Fruit fly (Drosophila melanogaster) whole organism, embryonic: Measurements from ENCODE around the gene Zwilch.

Experiments used
- Abd-B ChIP-seq: fragments of 200-800 bp; sonication (Bioruptor generic); optimal IDR thresholded peaks from 2 replicates; lab custom pipeline; 2018; ENCODE audit warnings: missing biosample characterization, mild to moderate bottlenecking, missing genetic modification characterization, moderate library complexity
- B-H1 ChIP-seq: fragments of 200-800 bp; sonication (Bioruptor generic); IDR thresholded peaks from 3 replicates; pipeline ENCODE4 v1.3.6; 2022; ENCODE audit warnings: missing biosample characterization, missing genetic modification characterization
- Bdp1 ChIP-seq: fragments of 200-800 bp; sonication (Bioruptor generic); optimal IDR thresholded peaks from 3 replicates; lab custom pipeline; 2016; ENCODE audit warnings: missing biosample characterization, missing genetic modification characterization
- CG12155 ChIP-seq: fragments of 200-800 bp; sonication (Bioruptor generic); optimal IDR thresholded peaks from 3 replicates; lab custom pipeline; 2016; ENCODE audit warnings: missing biosample characterization, missing genetic modification characterization
- CG12219 ChIP-seq: fragments of 200-800 bp; sonication (Bioruptor generic); optimal IDR thresholded peaks from 3 replicates; lab custom pipeline; 2018; ENCODE audit warnings: missing biosample characterization, mild to moderate bottlenecking, missing genetic modification characterization
- CG12391 ChIP-seq: fragments of 200-800 bp; sonication (Bioruptor generic); optimal IDR thresholded peaks from 3 replicates; lab custom pipeline; 2018; ENCODE audit warnings: missing biosample characterization, mild to moderate bottlenecking, missing genetic modification characterization, moderate library complexity
- CG13123 ChIP-seq: fragments of 200-800 bp; sonication (Bioruptor generic); optimal IDR thresholded peaks from 2 replicates; lab custom pipeline; 2016; ENCODE audit warnings: missing biosample characterization, missing genetic modification characterization
- CG15514 ChIP-seq: fragments of 200-800 bp; sonication (Bioruptor generic); optimal IDR thresholded peaks from 3 replicates; lab custom pipeline; 2017; ENCODE audit warnings: missing biosample characterization, missing genetic modification characterization, mild to moderate bottlenecking, moderate library complexity, missing genetic modification reagents
- CG17802 ChIP-seq: fragments of 200-800 bp; sonication (Bioruptor generic); optimal IDR thresholded peaks from 2 replicates; lab custom pipeline; 2018; ENCODE audit warnings: missing biosample characterization, mild to moderate bottlenecking, missing genetic modification characterization, moderate library complexity
- CG18011 ChIP-seq: fragments of 200-800 bp; sonication (Bioruptor generic); optimal IDR thresholded peaks from 2 replicates; lab custom pipeline; 2017; ENCODE audit warnings: missing biosample characterization, missing genetic modification characterization, mild to moderate bottlenecking, moderate library complexity, missing genotype
- CG2116 ChIP-seq: fragments of 200-800 bp; sonication (Bioruptor generic); optimal IDR thresholded peaks from 3 replicates; lab custom pipeline; 2018; ENCODE audit warnings: missing biosample characterization, mild to moderate bottlenecking, missing genetic modification characterization
- CG2120 ChIP-seq: fragments of 200-800 bp; sonication (Bioruptor generic); optimal IDR thresholded peaks from 3 replicates; lab custom pipeline; 2016; ENCODE audit warnings: missing biosample characterization, missing genetic modification characterization
- CG31224 ChIP-seq: fragments of 200-800 bp; sonication (Bioruptor generic); IDR thresholded peaks from 2 replicates; pipeline ENCODE4 v1.3.6; 2022; ENCODE audit warnings: missing biosample characterization, missing genetic modification characterization
- CG31388 ChIP-seq: fragments of 200-800 bp; sonication (Bioruptor generic); optimal IDR thresholded peaks from 2 replicates; lab custom pipeline; 2016; ENCODE audit warnings: missing biosample characterization, missing genetic modification characterization
- CG31441 ChIP-seq: fragments of 200-800 bp; sonication (Bioruptor generic); IDR thresholded peaks from 2 replicates; pipeline ENCODE4 v1.3.6; 2022; ENCODE audit warnings: missing biosample characterization, missing genetic modification characterization
- CG4617 ChIP-seq: fragments of 200-800 bp; sonication (Bioruptor generic); optimal IDR thresholded peaks from 3 replicates; lab custom pipeline; 2016; ENCODE audit warnings: missing biosample characterization, missing genetic modification characterization, borderline replicate concordance
- CG5953 ChIP-seq: fragments of 200-800 bp; sonication (Bioruptor generic); IDR thresholded peaks from 2 replicates; pipeline ENCODE4 v1.3.6; 2022; ENCODE audit warnings: missing biosample characterization, missing genetic modification characterization
- CG6654 ChIP-seq: fragments of 200-800 bp; sonication (Bioruptor generic); optimal IDR thresholded peaks from 2 replicates; lab custom pipeline; 2017; ENCODE audit warnings: missing biosample characterization, mild to moderate bottlenecking, missing genetic modification characterization
- CG7987 ChIP-seq: fragments of 200-800 bp; sonication (Bioruptor generic); optimal IDR thresholded peaks from 2 replicates; lab custom pipeline; 2018; ENCODE audit warnings: missing biosample characterization, mild to moderate bottlenecking, missing genetic modification characterization, moderate library complexity
- CG8944 ChIP-seq: fragments of 200-800 bp; sonication (Bioruptor generic); optimal IDR thresholded peaks from 3 replicates; lab custom pipeline; 2016; ENCODE audit warnings: missing biosample characterization, missing genetic modification characterization
- CoRest ChIP-seq: fragments of 200-800 bp; sonication (Bioruptor generic); optimal IDR thresholded peaks from 3 replicates; lab custom pipeline; 2018; ENCODE audit warnings: missing biosample characterization, mild to moderate bottlenecking, missing genetic modification characterization, moderate library complexity
- Deaf1 ChIP-seq: fragments of 200-800 bp; optimal IDR thresholded peaks from 3 replicates; lab custom pipeline; 2019; ENCODE audit warnings: missing biosample characterization, mild to moderate bottlenecking, missing genetic modification characterization, moderate library complexity
- Dip3 ChIP-seq: fragments of 200-800 bp; sonication (Bioruptor generic); optimal IDR thresholded peaks from 3 replicates; lab custom pipeline; 2016; ENCODE audit warnings: missing biosample characterization, missing genetic modification characterization
- Jarid2 ChIP-seq: fragments of 200-800 bp; sonication (Bioruptor generic); optimal IDR thresholded peaks from 3 replicates; lab custom pipeline; 2017; ENCODE audit warnings: mild to moderate bottlenecking, missing biosample characterization, missing genetic modification reagents, missing genetic modification characterization
- Max ChIP-seq: fragments of 200-800 bp; sonication (Bioruptor generic); optimal IDR thresholded peaks from 2 replicates; lab custom pipeline; 2016; ENCODE audit warnings: missing biosample characterization, mild to moderate bottlenecking, missing genetic modification characterization
- Mes4 ChIP-seq: fragments of 200-800 bp; sonication (Bioruptor generic); optimal IDR thresholded peaks from 2 replicates; lab custom pipeline; 2016; ENCODE audit warnings: missing biosample characterization, missing genetic modification characterization
- NFAT ChIP-seq: fragments of 200-800 bp; sonication (Bioruptor generic); IDR thresholded peaks from 2 replicates; pipeline ENCODE4 v1.3.6; 2022; ENCODE audit warnings: missing biosample characterization, missing genetic modification characterization
- Nf-YA ChIP-seq: fragments of 200-800 bp; sonication (Bioruptor generic); IDR thresholded peaks from 2 replicates; pipeline ENCODE4 v1.3.6; 2022; ENCODE audit warnings: missing biosample characterization, missing genetic modification characterization
- Six4 ChIP-seq: fragments of 200-800 bp; sonication (Bioruptor generic); optimal IDR thresholded peaks from 2 replicates; lab custom pipeline; 2016; ENCODE audit warnings: missing biosample characterization, missing genetic modification characterization
- btn ChIP-seq: fragments of 200-800 bp; sonication (Bioruptor generic); optimal IDR thresholded peaks from 2 replicates; lab custom pipeline; 2016; ENCODE audit warnings: missing biosample characterization, missing genetic modification characterization
- cad ChIP-seq: fragments of >200 bp; optimal IDR thresholded peaks from 2 replicates; lab custom pipeline; 2017; ENCODE audit warnings: missing biosample characterization, missing genetic modification characterization
- chn ChIP-seq: fragments of 200-800 bp; sonication (Bioruptor generic); optimal IDR thresholded peaks from 2 replicates; lab custom pipeline; 2016; ENCODE audit warnings: missing biosample characterization, missing genetic modification characterization
- corto ChIP-seq: fragments of 200-800 bp; sonication (Bioruptor generic); optimal IDR thresholded peaks from 2 replicates; lab custom pipeline; 2016; ENCODE audit warnings: missing biosample characterization, mild to moderate bottlenecking, missing genetic modification characterization, moderate library complexity
- crp ChIP-seq, 2 experiments: fragments of 200-800 bp; sonication (Bioruptor generic); optimal IDR thresholded peaks; 2 replicates in 1 of 2; 3 replicates in 1 of 2; lab custom pipeline; 2017; ENCODE audit warnings: missing biosample characterization in 2 of 2, missing genetic modification characterization in 2 of 2, mild to moderate bottlenecking in 1 of 2, moderate library complexity in 1 of 2
- ewg ChIP-seq: fragments of 200-800 bp; sonication (Bioruptor generic); optimal IDR thresholded peaks from 3 replicates; lab custom pipeline; 2017; ENCODE audit warnings: mild to moderate bottlenecking, missing biosample characterization, missing genetic modification reagents, missing genetic modification characterization
- exex ChIP-seq: fragments of 200-800 bp; sonication (Bioruptor generic); optimal IDR thresholded peaks from 4 replicates; lab custom pipeline; 2018; ENCODE audit warnings: missing biosample characterization, mild to moderate bottlenecking, missing genetic modification characterization, moderate library complexity
- fu2 ChIP-seq: fragments of 200-800 bp; sonication (Bioruptor generic); optimal IDR thresholded peaks from 2 replicates; lab custom pipeline; 2016; ENCODE audit warnings: missing biosample characterization, missing genetic modification characterization
- hbn ChIP-seq: fragments of 200-800 bp; sonication (Bioruptor generic); IDR thresholded peaks from 2 replicates; pipeline ENCODE4 v1.3.6; 2022; ENCODE audit warnings: missing biosample characterization, missing genetic modification characterization; ENCODE audit not compliant: partially characterized antibody
- her ChIP-seq: fragments of 200-800 bp; sonication (Bioruptor generic); optimal IDR thresholded peaks from 2 replicates; lab custom pipeline; 2016; ENCODE audit warnings: missing biosample characterization, missing genetic modification characterization
- jing ChIP-seq: fragments of 200-800 bp; sonication (Bioruptor generic); optimal IDR thresholded peaks from 2 replicates; lab custom pipeline; 2018; ENCODE audit warnings: missing biosample characterization, mild to moderate bottlenecking, missing genetic modification characterization
- ken ChIP-seq: fragments of 200-800 bp; sonication (Bioruptor generic); IDR thresholded peaks from 3 replicates; pipeline ENCODE4 v1.3.6; 2022; ENCODE audit warnings: missing biosample characterization, missing genetic modification characterization
- mld ChIP-seq: fragments of 200-800 bp; sonication (Bioruptor generic); IDR thresholded peaks from 3 replicates; pipeline ENCODE4 v1.3.6; 2022; ENCODE audit warnings: missing biosample characterization, missing genetic modification characterization; ENCODE audit not compliant: partially characterized antibody
- pan ChIP-seq, 4 experiments: fragments of >200 bp in 3 of 4; fragments of 200-800 bp in 1 of 4; sonication (Bioruptor generic) in 1 of 4; optimal IDR thresholded peaks in 3 of 4; IDR thresholded peaks in 1 of 4; 2 replicates each; pipeline versions ENCODE4 v1.3.6 to Lab custom; 2017 to 2022; ENCODE audit warnings: missing biosample characterization in 2 of 4, missing genetic modification characterization in 2 of 4, mixed read lengths in 1 of 4
- peb ChIP-seq: fragments of 200-800 bp; sonication (Bioruptor generic); IDR thresholded peaks from 2 replicates; pipeline ENCODE4 v1.3.6; 2022; ENCODE audit warnings: missing biosample characterization, missing genetic modification characterization
- schlank ChIP-seq: fragments of 200-800 bp; sonication (Bioruptor generic); optimal IDR thresholded peaks from 2 replicates; lab custom pipeline; 2018; ENCODE audit warnings: missing biosample characterization, mild to moderate bottlenecking, missing genetic modification characterization
- vfl ChIP-seq: fragments of 200-800 bp; sonication (Bioruptor generic); optimal IDR thresholded peaks from 2 replicates; lab custom pipeline; 2016; ENCODE audit warnings: missing biosample characterization, missing genetic modification characterization
- wor ChIP-seq: fragments of 200-800 bp; sonication (Bioruptor generic); IDR thresholded peaks from 2 replicates; pipeline ENCODE4 v1.3.6; 2022; ENCODE audit warnings: missing biosample characterization, missing genetic modification characterization

Gene Zwilch

dm6 chr3R:31252093-31252962 lies 39.2 kb upstream of the Zwilch start, which contains the start of the genes qless and mRpL32 (continued):
- TF ChIP-seq vfl (GFP tag; lab: Kevin White, UChicago) (peak; percentile 36), Six4 (peak; percentile 64), Mes4 (GFP tag; lab: Kevin White, UChicago) (peak; percentile 40), ewg (GFP tag; lab: Kevin White, UChicago) (peak; percentile 19), schlank (tag; lab: Kevin White, UChicago) (no peak), Jarid2 (GFP tag; lab: Kevin White, UChicago) (no peak), exex (tag; lab: Kevin White, UChicago) (no peak), CG8944 (peak; percentile 72), CG12219 (GFP tag; lab: Kevin White, UChicago) (no peak), cad (GFP tag; lab: Kevin White, UChicago) (no peak), CoRest (tag; lab: Kevin White, UChicago) (peak; percentile 20), CG12155 (GFP tag; lab: Kevin White, UChicago) (peak; percentile 34), CG12391 (tag; lab: Kevin White, UChicago) (peak; percentile 48), NFAT (GFP tag; lab: Robert Waterston, UW) (peak; percentile 62; the same call in 1 of the 2 replicates), wor (no peak), Bdp1 (GFP tag; lab: Kevin White, UChicago) (peak; percentile 26), CG5953 (no peak), CG31224 (GFP tag; lab: Robert Waterston, UW) (peak; percentile 71), btn (GFP tag; lab: Kevin White, UChicago) (peak; percentile 44), CG2116 (GFP tag; lab: Kevin White, UChicago) (peak; percentile 80), pan (optimal IDR thresholded peaks at IDR 0.05; lab: Kevin White, UChicago) (no peak), pan (GFP tag; optimal IDR thresholded peaks at IDR 0.05 in 1 of 2, IDR thresholded peaks at IDR 0.05 in 1 of 2) (peak in 1 of 2 experiments; percentile 89), CG2120 (peak; percentile 68), CG17802 (tag; lab: Kevin White, UChicago) (no peak), ken (peak; percentile 73), hbn (GFP tag; lab: Robert Waterston, UW) (peak; percentile 70; the same call in 1 of the 2 replicates), B-H1 (peak; percentile 80), chn (GFP tag; lab: Kevin White, UChicago) (peak; percentile 36), Abd-B (no peak), CG13123 (GFP tag; lab: Kevin White, UChicago) (no peak), CG6654 (GFP tag; lab: Kevin White, UChicago) (peak; percentile 95), fu2 (GFP tag; lab: Kevin White, UChicago) (peak; percentile 59), Deaf1 (peak; percentile 94), Nf-YA (peak; percentile 39; the same call in 1 of the 2 replicates), CG18011 (GFP tag; lab: Kevin White, UChicago) (peak; percentile 29), CG4617 (GFP tag; lab: Kevin White, UChicago) (peak; percentile 33), jing (no peak), CG7987 (GFP tag; lab: Kevin White, UChicago) (peak; percentile 25), CG31441 (peak; percentile 47; the same call in 1 of the 2 replicates), CG31388 (GFP tag; lab: Kevin White, UChicago) (peak; percentile 79), crp (GFP tag; optimal IDR thresholded peaks at IDR 0.05; lab: Kevin White, UChicago) (peak; percentile 94 to 99), Dip3 (peak; percentile 19), Max (peak; percentile 76), mld (GFP tag; lab: Robert Waterston, UW) (no peak), CG15514 (peak; percentile 45), corto (GFP tag; lab: Kevin White, UChicago) (no peak), peb (peak; percentile 85), her (GFP tag; lab: Kevin White, UChicago) (no peak)
